Worm (Caenorhabditis elegans): Measurements from ENCODE around the gene srd-29.

DNA sequence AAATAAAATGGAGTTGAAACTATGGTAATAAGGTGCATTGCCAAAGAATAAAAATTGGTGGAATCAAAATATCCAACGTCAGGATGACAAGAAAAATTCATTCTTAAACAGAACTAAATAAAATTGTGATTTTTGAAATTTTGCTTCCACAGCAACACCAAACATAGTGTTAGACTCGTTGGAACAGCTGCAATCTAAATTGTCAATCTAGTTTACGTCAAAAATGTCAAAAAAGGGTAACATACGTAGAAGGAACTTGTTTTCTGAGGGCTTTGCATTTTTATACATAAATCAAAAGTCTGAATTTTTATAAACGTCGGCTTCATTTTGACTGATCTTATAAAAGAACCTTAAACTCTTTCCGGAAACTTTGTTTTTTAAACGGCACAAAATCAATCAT lies 18.0 kb downstream of the srd-29 start, which contains the start of gene srh-200:
- TF ChIP-seq zag-1 (tag; optimal IDR thresholded peaks at IDR 0.05) (no peak), lin-39 (tag; optimal IDR thresholded peaks at IDR 0.05) (no peak), pha-4 (GFP tag; IDR thresholded peaks at IDR 0.05) (no peak), pha-4 (tag; optimal IDR thresholded peaks at IDR 0.05) (no peak), pqm-1 (tag; optimal IDR thresholded peaks at IDR 0.05) (no peak), F44E2.7 (GFP tag; IDR thresholded peaks at IDR 0.05) (no peak)
